Worm (Caenorhabditis elegans): Measurements from ENCODE around the gene cat-1.

- TF ChIP-seq snpc-4 (tag; optimal IDR thresholded peaks at IDR 0.05) (no peak), elt-1 (tag; optimal IDR thresholded peaks at IDR 0.05) (no peak), unc-62 (GFP tag; optimal IDR thresholded peaks at IDR 0.05) (no peak), ceh-9 (tag; optimal IDR thresholded peaks at IDR 0.05) (no peak), zag-1 (tag; optimal IDR thresholded peaks at IDR 0.05) (no peak), pha-4 (tag; optimal IDR thresholded peaks at IDR 0.05) (no peak)
These were observed 9.6 kb upstream of the cat-1 start, which contains the start of gene C41G11.1 for ce11 chrX:5720124-5720523.

Data from whole organism, L3 larva.